Worm (Caenorhabditis elegans): Measurements from ENCODE around the gene F48C5.2.

The F48C5.2 gene

ce11 chrX:11475780-11476179 lies 21.6 kb upstream of the F48C5.2 start:
- peak; percentile 17 for TF ChIP-seq lin-39 (tag; optimal IDR thresholded peaks at IDR 0.05)
- no peak for TF ChIP-seq ceh-16 (tag; optimal IDR thresholded peaks at IDR 0.05)
- no peak for TF ChIP-seq pqm-1 (tag; optimal IDR thresholded peaks at IDR 0.05)
- no peak for TF ChIP-seq nhr-12 (tag; optimal IDR thresholded peaks at IDR 0.05)

ce11 chrX:11474605-11475385 lies 20.7 kb upstream of the F48C5.2 start:
- TF ChIP-seq pqm-1 (tag; optimal IDR thresholded peaks at IDR 0.05): no peak
- TF ChIP-seq nfya-1 (tag; optimal IDR thresholded peaks at IDR 0.05; ENCODE audit: insufficient read depth): peak; percentile 30
- no peak for TF ChIP-seq ama-1 (optimal IDR thresholded peaks at IDR 0.05)
- TF ChIP-seq pha-4 (tag; optimal IDR thresholded peaks at IDR 0.05): no peak
- TF ChIP-seq fos-1 (tag; optimal IDR thresholded peaks at IDR 0.05): no peak
- TF ChIP-seq elt-3 (tag; optimal IDR thresholded peaks at IDR 0.05): peak in 1 of 3 experiments; percentile 31
- TF ChIP-seq nhr-77 (tag; optimal IDR thresholded peaks at IDR 0.05): no peak
- no peak for TF ChIP-seq unc-62 (GFP tag; optimal IDR thresholded peaks at IDR 0.05)
- TF ChIP-seq skn-1 (tag; optimal IDR thresholded peaks at IDR 0.05): no peak
- TF ChIP-seq aly-2 (tag; optimal IDR thresholded peaks at IDR 0.05): no peak
- TF ChIP-seq nhr-76 (tag; optimal IDR thresholded peaks at IDR 0.05): no peak
- no peak for TF ChIP-seq nhr-43 (tag; optimal IDR thresholded peaks at IDR 0.05; ENCODE audit: poor library complexity, severe bottlenecking)
- no peak for TF ChIP-seq lin-39 (tag; optimal IDR thresholded peaks at IDR 0.05)
- TF ChIP-seq hmg-11 (tag; optimal IDR thresholded peaks at IDR 0.05): no peak
- TF ChIP-seq egl-5 (tag; optimal IDR thresholded peaks at IDR 0.05): peak; percentile 41
- no peak for TF ChIP-seq egl-27 (tag; optimal IDR thresholded peaks at IDR 0.05)
- TF ChIP-seq fkh-10 (GFP tag; optimal IDR thresholded peaks at IDR 0.05): peak; percentile 65

DNA sequence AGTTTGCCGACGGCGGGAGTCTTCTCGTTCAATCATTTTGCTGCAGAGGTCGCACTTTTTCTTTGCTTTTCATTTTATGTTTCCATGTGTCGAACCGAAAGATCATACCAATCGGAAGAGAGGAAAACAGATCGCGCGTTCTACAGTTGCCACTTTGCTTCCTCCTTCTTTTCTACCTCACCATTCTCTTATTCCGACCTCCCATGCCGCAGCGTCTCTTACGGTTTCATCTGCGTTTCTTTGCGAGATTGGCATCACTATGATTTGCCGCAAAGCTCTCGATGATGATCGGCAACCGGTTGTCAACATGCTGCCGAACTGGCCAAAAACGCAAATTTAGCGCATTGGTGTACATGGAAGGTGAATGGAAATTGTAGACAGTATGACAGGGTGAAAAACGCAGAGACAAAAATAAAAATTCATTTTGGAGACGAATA lies 20.0 kb upstream of the F48C5.2 start:
- no peak for TF ChIP-seq zag-1 (tag; optimal IDR thresholded peaks at IDR 0.05)
- no peak for TF ChIP-seq snpc-4 (tag; optimal IDR thresholded peaks at IDR 0.05)
- TF ChIP-seq lsy-12 (tag; optimal IDR thresholded peaks at IDR 0.05): no peak
- no peak for TF ChIP-seq ztf-4 (tag; optimal IDR thresholded peaks at IDR 0.05)
- no peak for TF ChIP-seq ceh-16 (tag; optimal IDR thresholded peaks at IDR 0.05)
- TF ChIP-seq tbx-2 (tag; optimal IDR thresholded peaks at IDR 0.05): no peak
- TF ChIP-seq aly-2 (tag; optimal IDR thresholded peaks at IDR 0.05): no peak
- peak; percentile 40 for TF ChIP-seq pha-4 (tag; optimal IDR thresholded peaks at IDR 0.05)
- TF ChIP-seq mml-1 (tag; optimal IDR thresholded peaks at IDR 0.05): no peak
- no peak for TF ChIP-seq ceh-82 (tag; optimal IDR thresholded peaks at IDR 0.05)
- no peak for TF ChIP-seq mdl-1 (tag; optimal IDR thresholded peaks at IDR 0.05)
- no peak for TF ChIP-seq ceh-9 (tag; optimal IDR thresholded peaks at IDR 0.05)
- TF ChIP-seq jun-1 (tag; optimal IDR thresholded peaks at IDR 0.05): no peak
- TF ChIP-seq nhr-76 (tag; optimal IDR thresholded peaks at IDR 0.05): no peak
- TF ChIP-seq hmg-11 (tag; optimal IDR thresholded peaks at IDR 0.05): peak; percentile 4
- no peak for TF ChIP-seq ama-1 (optimal IDR thresholded peaks at IDR 0.05)
- TF ChIP-seq nhr-11 (tag; optimal IDR thresholded peaks at IDR 0.05): no peak
- peak; percentile 80 for TF ChIP-seq nhr-25 (tag; optimal IDR thresholded peaks at IDR 0.05)
- TF ChIP-seq sea-2 (GFP tag; optimal IDR thresholded peaks at IDR 0.05): no peak
- no peak for TF ChIP-seq pqm-1 (tag; optimal IDR thresholded peaks at IDR 0.05)
- TF ChIP-seq nhr-77 (tag; optimal IDR thresholded peaks at IDR 0.05): no peak
- peak; percentile 34 for TF ChIP-seq nfya-1 (tag; optimal IDR thresholded peaks at IDR 0.05; ENCODE audit: insufficient read depth)
- TF ChIP-seq daf-12 (tag; optimal IDR thresholded peaks at IDR 0.05): no peak
- TF ChIP-seq nhr-237 (tag; optimal IDR thresholded peaks at IDR 0.05): no peak

DNA sequence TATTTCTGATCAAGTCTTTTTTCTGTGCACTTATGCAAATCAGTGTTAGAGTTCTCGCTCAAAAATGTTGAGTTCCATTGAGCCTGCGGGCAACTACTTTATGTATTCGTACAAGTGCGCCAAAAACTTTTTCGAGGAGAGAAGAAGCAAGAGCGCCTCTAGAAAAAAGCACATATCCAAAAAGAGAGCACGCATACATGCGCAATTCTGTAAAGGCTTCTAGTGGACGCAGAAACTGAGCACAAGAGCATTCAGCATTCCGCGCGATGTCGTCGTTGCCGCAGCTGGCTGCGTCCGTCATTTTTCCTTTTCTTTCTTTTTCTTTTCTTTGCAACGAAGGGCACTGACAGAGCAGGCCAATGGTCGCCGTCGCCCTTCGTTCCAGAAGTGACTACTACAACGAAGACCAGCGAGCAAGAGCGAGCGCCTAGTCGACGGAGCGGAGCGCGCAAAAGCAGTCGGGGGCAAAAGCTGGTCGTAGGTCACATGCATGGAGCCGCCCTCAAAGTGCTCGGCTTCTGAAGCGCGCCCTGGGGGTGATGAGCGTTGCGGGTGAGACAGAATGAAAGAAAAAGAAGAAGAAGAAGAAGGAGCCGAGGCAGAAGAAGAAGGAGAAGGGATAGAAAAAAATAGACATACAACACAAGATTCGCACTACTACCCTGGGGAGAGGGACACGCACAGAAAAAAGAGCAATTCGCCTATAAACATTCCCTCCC lies 19.0 kb upstream of the F48C5.2 start:
- TF ChIP-seq eor-1 (tag; optimal IDR thresholded peaks at IDR 0.05) (no peak), hmg-11 (tag; optimal IDR thresholded peaks at IDR 0.05) (peak; percentile 69), nhr-77 (tag; optimal IDR thresholded peaks at IDR 0.05) (no peak), fkh-2 (tag; optimal IDR thresholded peaks at IDR 0.05) (peak; percentile 29), nfya-1 (tag; optimal IDR thresholded peaks at IDR 0.05; ENCODE audit: insufficient read depth) (peak; percentile 93), ceh-82 (tag; optimal IDR thresholded peaks at IDR 0.05) (no peak), nhr-23 (tag; optimal IDR thresholded peaks at IDR 0.05) (no peak), ztf-4 (tag; optimal IDR thresholded peaks at IDR 0.05) (no peak), egl-27 (tag; optimal IDR thresholded peaks at IDR 0.05) (no peak), nhr-11 (tag; optimal IDR thresholded peaks at IDR 0.05) (no peak), zag-1 (tag; optimal IDR thresholded peaks at IDR 0.05) (peak; percentile 56), elt-2 (tag; optimal IDR thresholded peaks at IDR 0.05) (no peak), ZK546.5 (tag; optimal IDR thresholded peaks at IDR 0.05) (no peak), elt-3 (tag; optimal IDR thresholded peaks at IDR 0.05) (no peak), fos-1 (tag; optimal IDR thresholded peaks at IDR 0.05) (no peak), aly-2 (tag; optimal IDR thresholded peaks at IDR 0.05) (no peak), lin-39 (tag; optimal IDR thresholded peaks at IDR 0.05) (peak; percentile 12), sea-2 (GFP tag; optimal IDR thresholded peaks at IDR 0.05) (no peak), unc-39 (tag; optimal IDR thresholded peaks at IDR 0.05) (no peak), skn-1 (tag; optimal IDR thresholded peaks at IDR 0.05) (peak; percentile 47), fkh-10 (GFP tag; optimal IDR thresholded peaks at IDR 0.05) (no peak), lsy-12 (tag; optimal IDR thresholded peaks at IDR 0.05) (peak; percentile 51), jun-1 (tag; optimal IDR thresholded peaks at IDR 0.05) (peak; percentile 34), R02D3.7 (tag; optimal IDR thresholded peaks at IDR 0.05) (no peak), nhr-25 (tag; optimal IDR thresholded peaks at IDR 0.05) (no peak), mdl-1 (tag; optimal IDR thresholded peaks at IDR 0.05) (peak; percentile 7), ceh-28 (tag; optimal IDR thresholded peaks at IDR 0.05) (no peak)
